Worm (Caenorhabditis elegans) whole organism, L1 larva: ENCODE data around the gene B0524.2.

ENCODE experiments used
- ama-1 ChIP-seq: fragments of 150-350 bp; optimal IDR thresholded peaks from 2 replicates; lab custom pipeline; 2014
- dsc-1 ChIP-seq: sonication (generic microtip); optimal IDR thresholded peaks from 2 replicates; lab custom pipeline; 2016; ENCODE audit warnings: mild to moderate bottlenecking, missing genetic modification characterization, missing compliant biosample characterization
- fkh-10 ChIP-seq: sonication (generic microtip); optimal IDR thresholded peaks from 2 replicates; lab custom pipeline; 2017; ENCODE audit warnings: missing biosample characterization, missing genetic modification reagents, missing genetic modification characterization
- mdl-1 ChIP-seq, 2 experiments: fragments of 150-350 bp; optimal IDR thresholded peaks; 2 replicates each; lab custom pipeline; 2014 to 2017; ENCODE audit warnings: missing biosample characterization in 2 of 2, missing genetic modification characterization in 2 of 2, inconsistent platforms in 1 of 2
- unc-62 ChIP-seq: fragments of 150-350 bp; optimal IDR thresholded peaks from 2 replicates; lab custom pipeline; 2014; ENCODE audit warnings: missing biosample characterization, missing genetic modification reagents, missing genetic modification characterization

DNA sequence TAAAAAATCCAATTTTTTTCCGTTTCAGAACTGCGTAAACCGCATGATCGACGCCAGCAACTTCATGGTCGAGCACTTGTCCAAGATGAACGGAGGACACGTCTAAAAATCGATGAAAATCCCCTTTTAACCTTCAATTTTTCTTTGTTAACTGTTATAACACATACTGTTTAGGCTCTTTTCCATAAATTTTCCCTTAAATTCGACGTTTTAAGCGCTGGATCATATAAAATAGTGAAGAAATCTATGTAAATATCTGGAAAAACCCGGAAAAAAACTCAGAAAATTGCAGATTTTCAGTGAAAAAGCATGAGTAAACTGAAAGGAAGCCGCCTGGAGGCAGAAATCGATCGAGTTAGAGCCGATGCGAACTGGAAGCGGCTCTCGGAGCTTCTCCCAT lies 33.7 kb upstream of the B0524.2 start, which contains the start of gene ttc-7:
- TF ChIP-seq fkh-10 (GFP tag; lab: Kevin White, UChicago) (no peak), ama-1 (lab: Kevin White, UChicago) (no peak), mdl-1 (tag; optimal IDR thresholded peaks at IDR 0.05; lab: Kevin White, UChicago) (no peak), unc-62 (GFP tag; lab: Kevin White, UChicago) (no peak), dsc-1 (no peak)
